Worm (Caenorhabditis elegans): Measurements from ENCODE around the gene cutl-26.

Gene cutl-26

DNA sequence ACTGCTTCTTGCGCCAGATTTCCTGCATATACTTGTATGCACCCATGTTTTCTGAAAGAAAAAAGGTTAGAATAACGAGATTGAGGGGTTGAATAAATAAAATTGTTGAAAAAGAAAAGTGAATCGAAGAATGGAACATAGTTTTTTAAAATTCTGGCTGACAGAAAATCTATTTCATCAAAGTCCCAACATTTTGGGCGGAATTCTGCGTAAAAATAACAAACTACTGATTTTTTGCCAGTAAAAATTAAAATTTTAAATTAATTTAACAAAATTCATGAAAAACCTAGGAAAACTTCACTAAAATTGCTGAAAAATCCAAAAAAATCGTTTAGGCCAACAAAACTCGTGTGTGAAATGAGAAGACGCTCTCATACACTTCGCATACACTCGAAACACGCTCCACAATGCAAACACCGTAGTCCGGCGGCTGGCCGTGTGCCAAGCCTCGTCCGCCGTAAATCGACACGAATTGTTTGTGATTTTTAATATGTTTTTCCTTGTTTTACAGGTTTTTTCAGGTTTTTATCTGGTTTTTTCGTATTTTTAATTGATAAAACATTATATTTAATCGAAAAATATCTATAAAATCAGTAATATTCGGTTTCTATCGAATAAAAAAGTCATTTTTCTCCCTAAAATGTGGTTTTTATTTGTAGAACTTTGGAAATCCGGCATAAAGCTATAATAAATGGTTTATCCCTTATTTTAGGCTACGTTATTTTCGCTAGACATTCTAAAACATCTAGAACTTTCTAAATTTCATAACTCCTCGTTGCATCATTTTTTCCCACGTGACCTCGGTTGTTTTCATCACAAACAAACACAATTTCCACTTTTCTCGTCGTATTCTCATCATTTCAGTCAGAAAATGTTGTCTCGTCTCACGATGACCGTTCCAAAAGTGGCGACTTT, 52.8 kb downstream of the cutl-26 start, which contains the start of the genes rpl-15 and K11H12.8 (continued):
- TF ChIP-seq zfp-2 (tag; optimal IDR thresholded peaks at IDR 0.05) (peak; percentile 93), snpc-1.2 (GFP tag; IDR thresholded peaks at IDR 0.05) (peak; percentile 95), zip-11 (GFP tag; IDR thresholded peaks at IDR 0.05) (peak; percentile 70; the same call in 1 of the 2 replicates), spr-3 (GFP tag; optimal IDR thresholded peaks at IDR 0.05) (peak; percentile 99), ceh-28 (tag; optimal IDR thresholded peaks at IDR 0.05) (peak; percentile 82), set-16 (GFP tag; IDR thresholded peaks at IDR 0.05) (peak; percentile 71), F44E2.7 (GFP tag; IDR thresholded peaks at IDR 0.05) (peak; percentile 91; the same call in 1 of the 2 replicates), ctbp-1 (GFP tag; IDR thresholded peaks at IDR 0.05) (peak; percentile 99), lin-38 (GFP tag; IDR thresholded peaks at IDR 0.05) (peak; percentile 99), ceh-20 (GFP tag; IDR thresholded peaks at IDR 0.05) (peak; percentile 100), F26F4.8 (GFP tag; conservative IDR thresholded peaks at IDR 0.05) (peak; percentile 71; the same call in 1 of the 2 replicates), unc-62 (GFP tag; optimal IDR thresholded peaks at IDR 0.05 in 1 of 2) (peak; percentile 54 to 100), unc-62 (tag; optimal IDR thresholded peaks at IDR 0.05) (peak; percentile 39), duxl-1 (tag; optimal IDR thresholded peaks at IDR 0.05; ENCODE audit: poor library complexity) (peak; percentile 98), vab-7 (GFP tag; IDR thresholded peaks at IDR 0.05) (peak; percentile 99), attf-4 (tag; optimal IDR thresholded peaks at IDR 0.05) (peak; percentile 75), dmd-9 (GFP tag; IDR thresholded peaks at IDR 0.05) (peak; percentile 99), lir-3 (tag; optimal IDR thresholded peaks at IDR 0.05) (peak; percentile 84), Y48G9A.11 (GFP tag; IDR thresholded peaks at IDR 0.05) (peak; percentile 96), daf-16 (GFP tag; optimal IDR thresholded peaks at IDR 0.05) (peak; percentile 97 to 98), daf-16 (tag; optimal IDR thresholded peaks at IDR 0.05) (peak; percentile 93), tag-97 (GFP tag; IDR thresholded peaks at IDR 0.05) (peak; percentile 89; the same call in 1 of the 2 replicates), mxl-2 (GFP tag; conservative IDR thresholded peaks at IDR 0.05) (peak; percentile 94), hlh-11 (tag; optimal IDR thresholded peaks at IDR 0.05) (peak; percentile 100), daf-12 (tag; optimal IDR thresholded peaks at IDR 0.05) (no peak), aha-1 (tag) (peak; percentile 100), hif-1 (tag; optimal IDR thresholded peaks at IDR 0.05) (peak; percentile 90 to 98), Y5F2A.4 (GFP tag; optimal IDR thresholded peaks at IDR 0.05) (peak; percentile 96), zip-2 (tag; optimal IDR thresholded peaks at IDR 0.05) (peak; percentile 93), dmd-8 (GFP tag; IDR thresholded peaks at IDR 0.05) (peak; percentile 93), Y105C5A.15 (GFP tag; IDR thresholded peaks at IDR 0.05) (peak; percentile 97), nhr-42 (GFP tag; IDR thresholded peaks at IDR 0.05) (peak; percentile 99), mdt-29 (GFP tag; IDR thresholded peaks at IDR 0.05) (peak; percentile 97), R02D3.7 (tag; optimal IDR thresholded peaks at IDR 0.05) (peak; percentile 97), tra-1 (GFP tag; IDR thresholded peaks at IDR 0.05) (peak; percentile 100), lin-1 (GFP tag; IDR thresholded peaks at IDR 0.05) (peak; percentile 98), egl-27 (tag; optimal IDR thresholded peaks at IDR 0.05) (no peak), ceh-32 (tag; optimal IDR thresholded peaks at IDR 0.05; ENCODE audit: poor library complexity) (peak; percentile 90), T20F7.1 (GFP tag; optimal IDR thresholded peaks at IDR 0.05) (peak; percentile 99), nhr-10 (tag; optimal IDR thresholded peaks at IDR 0.05) (peak; percentile 96), nhr-11 (tag; optimal IDR thresholded peaks at IDR 0.05) (peak; percentile 100)

Measured in whole organism, L4 larva.